Fruit fly (Drosophila melanogaster): Measurements from ENCODE around the gene vn.
A peak's percentile ranks its signal among the peaks of the same experiment; 100 is the strongest.

Gene vn

dm6 chr3L:5819310-5819709 lies 26.2 kb downstream of the vn start (continued):
- no peak for TF ChIP-seq CG5953 (GFP tag; IDR thresholded peaks at IDR 0.05)
- peak; percentile 48; the same call in 1 of the 2 replicates for TF ChIP-seq CG31441 (GFP tag; IDR thresholded peaks at IDR 0.05)
- no peak for TF ChIP-seq pros (GFP tag; optimal IDR thresholded peaks at IDR 0.05)
- TF ChIP-seq CG3838 (GFP tag; optimal IDR thresholded peaks at IDR 0.05), result no peak
- no peak for TF ChIP-seq CG4328 (GFP tag; optimal IDR thresholded peaks at IDR 0.05)
- no peak for TF ChIP-seq en (GFP tag; optimal IDR thresholded peaks at IDR 0.05)
- TF ChIP-seq p53 (GFP tag; optimal IDR thresholded peaks at IDR 0.05), result no peak
- peak; percentile 18 for TF ChIP-seq bab2 (GFP tag; optimal IDR thresholded peaks at IDR 0.05)
- TF ChIP-seq CG34224 (GFP tag; IDR thresholded peaks at IDR 0.05; ENCODE audit: partially characterized antibody), result no peak
- TF ChIP-seq tna (GFP tag; IDR thresholded peaks at IDR 0.05; ENCODE audit: partially characterized antibody), result no peak
- no peak for TF ChIP-seq Atf-2 (GFP tag; optimal IDR thresholded peaks at IDR 0.05)
- no peak for TF ChIP-seq pnt (GFP tag; optimal IDR thresholded peaks at IDR 0.05)
- TF ChIP-seq fd96Cb (tag; optimal IDR thresholded peaks at IDR 0.05), result peak; percentile 2
- no peak for TF ChIP-seq ken (GFP tag; IDR thresholded peaks at IDR 0.05)
- TF ChIP-seq crp (GFP tag; optimal IDR thresholded peaks at IDR 0.05), result no peak
- TF ChIP-seq croc (GFP tag; conservative IDR thresholded peaks at IDR 0.05), result no peak
- TF ChIP-seq tgo (GFP tag; IDR thresholded peaks at IDR 0.05), result peak; percentile 45; the same call in 2 of the 3 replicates
- TF ChIP-seq CG2120 (GFP tag; optimal IDR thresholded peaks at IDR 0.05), result peak; percentile 65
- TF ChIP-seq ro (GFP tag; IDR thresholded peaks at IDR 0.05), result no peak
- TF ChIP-seq Aef1 (GFP tag; IDR thresholded peaks at IDR 0.05), result no peak
- TF ChIP-seq stc (GFP tag; IDR thresholded peaks at IDR 0.05), result peak; percentile 33; the same call in 1 of the 2 replicates
- peak; percentile 4; the same call in 1 of the 2 replicates for TF ChIP-seq H2.0 (GFP tag; IDR thresholded peaks at IDR 0.05)
- TF ChIP-seq Ptx1 (GFP tag; IDR thresholded peaks at IDR 0.05), result peak; percentile 42; the same call in 1 of the 2 replicates
- TF ChIP-seq CG1603 (tag; optimal IDR thresholded peaks at IDR 0.05), result peak; percentile 24
- TF ChIP-seq prd (optimal IDR thresholded peaks at IDR 0.05), result no peak
- peak; percentile 47; the same call in 2 of the 3 replicates for TF ChIP-seq prd (GFP tag; IDR thresholded peaks at IDR 0.05)
- TF ChIP-seq HmgZ (tag; optimal IDR thresholded peaks at IDR 0.05), result no peak
- TF ChIP-seq Mes4 (GFP tag; optimal IDR thresholded peaks at IDR 0.05), result no peak
- no peak for TF ChIP-seq NFAT (GFP tag; IDR thresholded peaks at IDR 0.05)
- TF ChIP-seq odd (GFP tag; optimal IDR thresholded peaks at IDR 0.05), result no peak
- TF ChIP-seq schlank (tag; optimal IDR thresholded peaks at IDR 0.05), result no peak
- TF ChIP-seq tx (GFP tag; optimal IDR thresholded peaks at IDR 0.05), result no peak
- no peak for TF ChIP-seq Asciz (GFP tag; optimal IDR thresholded peaks at IDR 0.05)
- TF ChIP-seq oc (tag; optimal IDR thresholded peaks at IDR 0.05), result no peak
- no peak for TF ChIP-seq Elba2 (GFP tag; optimal IDR thresholded peaks at IDR 0.05)
- TF ChIP-seq Dp (GFP tag; optimal IDR thresholded peaks at IDR 0.05), result no peak
- TF ChIP-seq Vsx1 (GFP tag; optimal IDR thresholded peaks at IDR 0.05), result no peak
- no peak for TF ChIP-seq Ets65A (GFP tag)
- TF ChIP-seq slp2 (GFP tag; optimal IDR thresholded peaks at IDR 0.05), result no peak
- TF ChIP-seq CG33557 (GFP tag; optimal IDR thresholded peaks at IDR 0.05), result no peak
- TF ChIP-seq dpn (GFP tag; optimal IDR thresholded peaks at IDR 0.05), result peak; percentile 38 to 39
- TF ChIP-seq luna (GFP tag; optimal IDR thresholded peaks at IDR 0.05), result peak; percentile 6
- TF ChIP-seq CG14860 (GFP tag; IDR thresholded peaks at IDR 0.05; ENCODE audit: partially characterized antibody), result no peak
- TF ChIP-seq CG14441 (GFP tag; IDR thresholded peaks at IDR 0.05), result peak; percentile 59
- TF ChIP-seq CG12104 (GFP tag; optimal IDR thresholded peaks at IDR 0.05), result no peak
- TF ChIP-seq ase (GFP tag; IDR thresholded peaks at IDR 0.05), result no peak
- no peak for TF ChIP-seq CG13287 (GFP tag; IDR thresholded peaks at IDR 0.05; ENCODE audit: partially characterized antibody)
- no peak for TF ChIP-seq scrt (GFP tag; optimal IDR thresholded peaks at IDR 0.05)
- no peak for TF ChIP-seq B-H1 (GFP tag; IDR thresholded peaks at IDR 0.05)
- TF ChIP-seq CG17385 (GFP tag; optimal IDR thresholded peaks at IDR 0.05), result peak; percentile 3
- no peak for TF ChIP-seq CG43689 (GFP tag; IDR thresholded peaks at IDR 0.05)
- peak; percentile 31 for TF ChIP-seq dmrt99B (tag; optimal IDR thresholded peaks at IDR 0.05)

Measured in whole organism, embryonic.